Worm (Caenorhabditis elegans) whole organism, L2 larva: ENCODE data around the gene mak-2.

ENCODE experiments used
- C34F6.9 ChIP-seq: fragments of 150-350 bp; optimal IDR thresholded peaks from 2 replicates; lab custom pipeline; 2014; ENCODE audit warnings: missing biosample characterization, missing genetic modification characterization
- F13H6.1 ChIP-seq: sonication (generic microtip); optimal IDR thresholded peaks from 2 replicates; lab custom pipeline; 2016; ENCODE audit warnings: missing genetic modification characterization, missing compliant biosample characterization
- Y55F3AM.14 ChIP-seq: fragments of 200-800 bp; sonication (Bioruptor generic); optimal IDR thresholded peaks from 2 replicates; lab custom pipeline; 2018; ENCODE audit warnings: mild to moderate bottlenecking, missing genetic modification characterization, missing compliant biosample characterization
- ZK546.5 ChIP-seq: sonication (generic microtip); optimal IDR thresholded peaks from 2 replicates; lab custom pipeline; 2017; ENCODE audit warnings: missing biosample characterization, missing genetic modification characterization
- aly-2 ChIP-seq: fragments of 150-350 bp; optimal IDR thresholded peaks from 2 replicates; lab custom pipeline; 2014; ENCODE audit warnings: missing biosample characterization, missing genetic modification characterization
- ama-1 ChIP-seq: fragments of 150-350 bp; optimal IDR thresholded peaks from 2 replicates; lab custom pipeline; 2018; ENCODE audit warnings: inconsistent platforms
- blmp-1 ChIP-seq: sonication (generic microtip); optimal IDR thresholded peaks from 2 replicates; lab custom pipeline; 2017; ENCODE audit warnings: missing genetic modification characterization, mild to moderate bottlenecking, missing compliant biosample characterization, antibody characterized with exemption, moderate library complexity; ENCODE audit not compliant: insufficient read depth
- ceh-82 ChIP-seq: fragments of 150-350 bp; optimal IDR thresholded peaks from 2 replicates; lab custom pipeline; 2014; ENCODE audit warnings: missing biosample characterization, missing genetic modification characterization
- crh-2 ChIP-seq: sonication (generic microtip); optimal IDR thresholded peaks from 2 replicates; lab custom pipeline; 2017; ENCODE audit warnings: missing biosample characterization, missing genetic modification characterization
- dmd-4 ChIP-seq: sonication (generic microtip); optimal IDR thresholded peaks from 2 replicates; lab custom pipeline; 2017; ENCODE audit warnings: missing biosample characterization, missing genetic modification characterization
- elt-1 ChIP-seq: fragments of 150-350 bp; optimal IDR thresholded peaks from 2 replicates; lab custom pipeline; 2014; ENCODE audit warnings: missing biosample characterization, missing genetic modification characterization
- gmeb-1 ChIP-seq: fragments of 150-350 bp; optimal IDR thresholded peaks from 2 replicates; lab custom pipeline; 2014; ENCODE audit warnings: missing biosample characterization, missing genetic modification characterization
- lin-11 ChIP-seq: fragments of 150-350 bp; sonication (generic microtip); optimal IDR thresholded peaks from 2 replicates; lab custom pipeline; 2014; ENCODE audit warnings: missing biosample characterization, missing genetic modification characterization, inconsistent platforms, mixed read lengths
- lin-39 ChIP-seq: fragments of 150-350 bp; optimal IDR thresholded peaks from 2 replicates; lab custom pipeline; 2014; ENCODE audit warnings: missing biosample characterization, missing genetic modification reagents, missing genetic modification characterization
- lsy-2 ChIP-seq, 2 experiments: fragments of 150-350 bp in 1 of 2; sonication (generic microtip) in 1 of 2; optimal IDR thresholded peaks; 2 replicates each; lab custom pipeline; 2014 to 2017; ENCODE audit warnings: missing biosample characterization in 2 of 2, missing genetic modification characterization in 2 of 2
- mab-5 ChIP-seq: fragments of 150-350 bp; optimal IDR thresholded peaks from 2 replicates; lab custom pipeline; 2014; ENCODE audit warnings: missing biosample characterization, missing genetic modification characterization
- mdl-1 ChIP-seq, 2 experiments: fragments of 150-350 bp in 1 of 2; sonication (generic microtip) in 1 of 2; optimal IDR thresholded peaks; 2 replicates each; lab custom pipeline; 2017; ENCODE audit warnings: missing biosample characterization in 2 of 2, missing genetic modification characterization in 2 of 2
- nhr-10 ChIP-seq: sonication (generic microtip); optimal IDR thresholded peaks from 2 replicates; lab custom pipeline; 2017; ENCODE audit warnings: missing biosample characterization, missing genetic modification characterization
- nhr-11 ChIP-seq: fragments of 150-350 bp; optimal IDR thresholded peaks from 2 replicates; lab custom pipeline; 2014; ENCODE audit warnings: missing biosample characterization, missing genetic modification characterization
- nhr-129 ChIP-seq: fragments of 150-350 bp; optimal IDR thresholded peaks from 2 replicates; lab custom pipeline; 2014; ENCODE audit warnings: missing biosample characterization, missing genetic modification characterization
- nhr-21 ChIP-seq: fragments of 150-350 bp; optimal IDR thresholded peaks from 2 replicates; lab custom pipeline; 2014; ENCODE audit warnings: missing biosample characterization, missing genetic modification characterization
- nhr-237 ChIP-seq: fragments of 150-350 bp; optimal IDR thresholded peaks from 2 replicates; lab custom pipeline; 2014; ENCODE audit warnings: missing biosample characterization, missing genetic modification characterization
- nhr-25 ChIP-seq: fragments of 150-350 bp; sonication (generic microtip); optimal IDR thresholded peaks from 3 replicates; lab custom pipeline; 2014; ENCODE audit warnings: missing biosample characterization, missing genetic modification characterization
- nhr-6 ChIP-seq: fragments of 150-350 bp; optimal IDR thresholded peaks from 2 replicates; lab custom pipeline; 2014; ENCODE audit warnings: missing biosample characterization, missing genetic modification characterization
- nhr-77 ChIP-seq: fragments of 150-350 bp; optimal IDR thresholded peaks from 2 replicates; lab custom pipeline; 2014; ENCODE audit warnings: missing biosample characterization, missing genetic modification characterization
- peb-1 ChIP-seq: fragments of 150-350 bp; optimal IDR thresholded peaks from 2 replicates; lab custom pipeline; 2014; ENCODE audit warnings: missing biosample characterization, missing genetic modification characterization
- sem-4 ChIP-seq: fragments of 150-350 bp; optimal IDR thresholded peaks from 2 replicates; lab custom pipeline; 2014; ENCODE audit warnings: missing biosample characterization, missing genetic modification reagents, missing genetic modification characterization
- skn-1 ChIP-seq: sonication (generic microtip); optimal IDR thresholded peaks from 2 replicates; lab custom pipeline; 2017; ENCODE audit warnings: missing biosample characterization, missing genetic modification characterization
- sma-3 ChIP-seq: sonication (generic microtip); optimal IDR thresholded peaks from 2 replicates; lab custom pipeline; 2016; ENCODE audit warnings: missing genetic modification reagents, missing genetic modification characterization, missing compliant biosample characterization
- sma-9 ChIP-seq, 2 experiments: fragments of 150-350 bp in 1 of 2; sonication (generic microtip) in 1 of 2; optimal IDR thresholded peaks; 2 replicates each; lab custom pipeline; 2014 to 2016; ENCODE audit warnings: missing genetic modification characterization in 2 of 2, mild to moderate bottlenecking in 1 of 2, missing biosample characterization in 1 of 2, missing compliant biosample characterization in 1 of 2, missing genetic modification reagents in 1 of 2, moderate library complexity in 1 of 2
- snpc-4 ChIP-seq: fragments of 150-350 bp; optimal IDR thresholded peaks from 2 replicates; lab custom pipeline; 2014; ENCODE audit warnings: missing biosample characterization, missing genetic modification characterization
- unc-39 ChIP-seq: fragments of 150-350 bp; optimal IDR thresholded peaks from 2 replicates; lab custom pipeline; 2014; ENCODE audit warnings: missing biosample characterization, missing genetic modification characterization
- unc-55 ChIP-seq: fragments of 150-350 bp; sonication (generic microtip); optimal IDR thresholded peaks from 3 replicates; lab custom pipeline; 2014; ENCODE audit warnings: missing biosample characterization, missing genetic modification reagents, missing genetic modification characterization
- ztf-11 ChIP-seq: sonication (generic microtip); optimal IDR thresholded peaks from 2 replicates; lab custom pipeline; 2017; ENCODE audit warnings: missing biosample characterization, missing genetic modification characterization

mak-2 gene

ce11 chrIV:917640-918039 is 32.5 kb downstream of the mak-2 start:
- TF ChIP-seq F13H6.1: no peak
- no peak for TF ChIP-seq nhr-21 (tag; lab: Kevin White, UChicago)
- TF ChIP-seq ama-1 (lab: Kevin White, UChicago): no peak
- no peak for TF ChIP-seq sma-3 (GFP tag; lab: Kevin White, UChicago)
- TF ChIP-seq unc-55: no peak
- TF ChIP-seq nhr-11 (tag; lab: Kevin White, UChicago): no peak
- no peak for TF ChIP-seq lin-11 (tag; lab: Kevin White, UChicago)
- TF ChIP-seq skn-1 (tag; lab: Kevin White, UChicago): no peak
- TF ChIP-seq lsy-2 (tag; optimal IDR thresholded peaks at IDR 0.05; lab: Kevin White, UChicago): no peak
- no peak for TF ChIP-seq ZK546.5 (tag; lab: Kevin White, UChicago)
- no peak for TF ChIP-seq mab-5

ce11 chrIV:919690-920089 is 34.5 kb downstream of the mak-2 start, which contains the start of gene F58H7.5:
TSS of gene F58H7.5 (plus strand) at chrIV:919990.
- no peak for TF ChIP-seq unc-39
- no peak for TF ChIP-seq aly-2
- no peak for TF ChIP-seq nhr-10
- TF ChIP-seq unc-55: no peak
- no peak for TF ChIP-seq C34F6.9
- no peak for TF ChIP-seq blmp-1 (tag; lab: Kevin White, UChicago)
- TF ChIP-seq nhr-25 (tag; lab: Kevin White, UChicago): no peak
- no peak for TF ChIP-seq sem-4
- no peak for TF ChIP-seq Y55F3AM.14
- TF ChIP-seq nhr-6 (tag; lab: Kevin White, UChicago): no peak
- no peak for TF ChIP-seq nhr-77 (tag; lab: Kevin White, UChicago)
- TF ChIP-seq lin-11 (tag; lab: Kevin White, UChicago): no peak
- TF ChIP-seq lsy-2 (tag; optimal IDR thresholded peaks at IDR 0.05; lab: Kevin White, UChicago): no peak
- no peak for TF ChIP-seq nhr-237 (tag; lab: Kevin White, UChicago)
- no peak for TF ChIP-seq nhr-129 (tag; lab: Kevin White, UChicago)
- TF ChIP-seq ceh-82: no peak
- no peak for TF ChIP-seq peb-1 (tag; lab: Kevin White, UChicago)
- TF ChIP-seq lin-39 (tag; lab: Kevin White, UChicago): no peak
- TF ChIP-seq elt-1 (tag; lab: Kevin White, UChicago): no peak

- TF ChIP-seq unc-39: no peak
- no peak for TF ChIP-seq nhr-6 (tag; lab: Kevin White, UChicago)
- TF ChIP-seq dmd-4: no peak
- TF ChIP-seq crh-2 (tag; lab: Kevin White, UChicago): no peak
- no peak for TF ChIP-seq ztf-11 (tag; lab: Kevin White, UChicago)
- no peak for TF ChIP-seq gmeb-1
- TF ChIP-seq sma-9 (GFP tag; optimal IDR thresholded peaks at IDR 0.05; lab: Kevin White, UChicago): no peak
- TF ChIP-seq sma-9 (tag; optimal IDR thresholded peaks at IDR 0.05; lab: Kevin White, UChicago): no peak
These were observed 39.3 kb downstream of the mak-2 start, which contains the start of gene lgc-30 for ce11 chrIV:924323-924932. TSS of gene lgc-30 (plus strand) at chrIV:924882.

- TF ChIP-seq nhr-10 (no peak), gmeb-1 (no peak)
- TF ChIP-seq, all 48 proteins: peak for 0
These were observed 42.4 kb downstream of the mak-2 start for ce11 chrIV:927510-927909.

- TF ChIP-seq snpc-4 (tag; lab: Kevin White, UChicago) (no peak), mab-5 (no peak), nhr-25 (tag; lab: Kevin White, UChicago) (no peak), aly-2 (no peak), mdl-1 (tag; optimal IDR thresholded peaks at IDR 0.05; lab: Kevin White, UChicago) (no peak), ceh-82 (no peak)
These were observed 50.6 kb downstream of the mak-2 start, which contains the start of gene F58H7.1 for ce11 chrIV:935725-936124. TSS of gene F58H7.1 (minus strand) at chrIV:935825.
